Worm (Caenorhabditis elegans) whole organism, L4 larva: Measurements from ENCODE around the gene xpc-1.

ENCODE experiments used
- F49E8.2 ChIP-seq: sonication (generic microtip); optimal IDR thresholded peaks from 2 replicates; lab custom pipeline; 2016; ENCODE audit warnings: missing compliant biosample characterization, mild to moderate bottlenecking, missing genetic modification characterization, borderline replicate concordance
- aly-2 ChIP-seq: sonication (generic microtip); optimal IDR thresholded peaks from 2 replicates; lab custom pipeline; 2018; ENCODE audit warnings: missing biosample characterization, missing genetic modification characterization
- daf-19 ChIP-seq: fragments of 200-800 bp; sonication (Bioruptor generic); conservative IDR thresholded peaks from 2 replicates; pipeline ENCODE4 v1.3.6; 2022; ENCODE audit warnings: missing genetic modification characterization, missing compliant biosample characterization
- lin-13 ChIP-seq: fragments of 150-350 bp; optimal IDR thresholded peaks from 2 replicates; lab custom pipeline; 2014; ENCODE audit warnings: missing biosample characterization, missing genetic modification reagents, missing genetic modification characterization
- lsy-2 ChIP-seq, 2 experiments: fragments of 150-350 bp in 1 of 2; sonication (generic microtip) in 1 of 2; optimal IDR thresholded peaks; 2 replicates each; lab custom pipeline; 2014 to 2017; ENCODE audit warnings: missing biosample characterization in 2 of 2, missing genetic modification characterization in 2 of 2
- mdt-29 ChIP-seq: fragments of 200-800 bp; sonication (Bioruptor generic); IDR thresholded peaks from 2 replicates; pipeline ENCODE4 v1.3.6; 2022; ENCODE audit warnings: missing genetic modification reagents, missing genetic modification characterization, missing compliant biosample characterization
- mxl-3 ChIP-seq: fragments of 200-800 bp; sonication (Bioruptor generic); optimal IDR thresholded peaks from 2 replicates; lab custom pipeline; 2018; ENCODE audit warnings: mild to moderate bottlenecking, missing genetic modification characterization, missing compliant biosample characterization
- nhr-237 ChIP-seq: sonication (generic microtip); optimal IDR thresholded peaks from 2 replicates; lab custom pipeline; 2017; ENCODE audit warnings: missing biosample characterization, missing genetic modification characterization
- nhr-28 ChIP-seq: fragments of 150-350 bp; optimal IDR thresholded peaks from 2 replicates; lab custom pipeline; 2014; ENCODE audit warnings: missing biosample characterization, missing genetic modification characterization
- set-16 ChIP-seq: fragments of 200-800 bp; sonication (Bioruptor generic); IDR thresholded peaks from 2 replicates; pipeline ENCODE4 v1.3.6; 2022; ENCODE audit warnings: missing genetic modification reagents, missing genetic modification characterization, missing compliant biosample characterization
- skn-1 ChIP-seq: fragments of 150-350 bp; optimal IDR thresholded peaks from 2 replicates; lab custom pipeline; 2014; ENCODE audit warnings: missing biosample characterization, missing genetic modification characterization
- tra-1 ChIP-seq: fragments of 200-800 bp; sonication (Bioruptor generic); IDR thresholded peaks from 2 replicates; pipeline ENCODE4 v1.3.6; 2022; ENCODE audit warnings: missing genetic modification reagents, missing genetic modification characterization, missing compliant biosample characterization
- unc-62 ChIP-seq, 3 experiments: fragments of 150-350 bp in 1 of 3; sonication (generic microtip); optimal IDR thresholded peaks in 2 of 3; peaks in 1 of 3; 1 replicate in 1 of 3; 2 replicates in 2 of 3; lab custom pipeline; 2014 to 2017; ENCODE audit warnings: missing biosample characterization in 3 of 3, missing genetic modification characterization in 3 of 3, missing genetic modification reagents in 3 of 3, missing genotype in 1 of 3
- ztf-11 ChIP-seq: fragments of 150-350 bp; optimal IDR thresholded peaks from 2 replicates; lab custom pipeline; 2014; ENCODE audit warnings: missing biosample characterization, missing genetic modification characterization

ce11 chrIV:2036974-2037373, 44.1 kb downstream of the xpc-1 start, which contains the start of the genes Y76B12C.9 and cng-2:
- no peak for TF ChIP-seq tra-1 (GFP tag; lab: Robert Waterston, UW)
- no peak for TF ChIP-seq aly-2 (tag; lab: Kevin White, UChicago)
- no peak for TF ChIP-seq lin-13 (GFP tag; lab: Kevin White, UChicago)
- TF ChIP-seq lsy-2 (tag; optimal IDR thresholded peaks at IDR 0.05; lab: Kevin White, UChicago), result no peak
- no peak for TF ChIP-seq F49E8.2 (tag; lab: Kevin White, UChicago)
- TF ChIP-seq skn-1 (tag; lab: Kevin White, UChicago), result no peak
- no peak for TF ChIP-seq daf-19 (GFP tag; lab: Robert Waterston, UW)
- no peak for TF ChIP-seq unc-62 (GFP tag; optimal IDR thresholded peaks at IDR 0.05 in 1 of 2; lab: Kevin White, UChicago)
- no peak for TF ChIP-seq unc-62 (tag; optimal IDR thresholded peaks at IDR 0.05; lab: Kevin White, UChicago)
- no peak for TF ChIP-seq mdt-29
- TF ChIP-seq nhr-28 (tag; lab: Kevin White, UChicago), result no peak
- TF ChIP-seq set-16 (GFP tag; lab: Robert Waterston, UW), result no peak
- no peak for TF ChIP-seq ztf-11 (tag; lab: Kevin White, UChicago)
- TF ChIP-seq nhr-237 (tag; lab: Kevin White, UChicago), result no peak
- TF ChIP-seq mxl-3 (GFP tag; lab: Kevin White, UChicago), result no peak
